Worm (Caenorhabditis elegans) whole organism, L4/young adult: Measurements from ENCODE around the gene rpl-21.

Experiments
- W03F9.2 ChIP-seq: fragments of 150-350 bp; optimal IDR thresholded peaks from 2 replicates; lab custom pipeline; 2014; ENCODE audit warnings: missing biosample characterization, missing genetic modification characterization
- dao-5 ChIP-seq: sonication (generic microtip); optimal IDR thresholded peaks from 2 replicates; lab custom pipeline; 2016; ENCODE audit warnings: missing genotype, missing genetic modification characterization, moderate library complexity, missing compliant biosample characterization
- him-1 ChIP-seq: sonication (generic microtip); optimal IDR thresholded peaks from 2 replicates; lab custom pipeline; 2016; ENCODE audit warnings: missing genotype, missing genetic modification reagents, missing genetic modification characterization, missing compliant biosample characterization

DNA sequence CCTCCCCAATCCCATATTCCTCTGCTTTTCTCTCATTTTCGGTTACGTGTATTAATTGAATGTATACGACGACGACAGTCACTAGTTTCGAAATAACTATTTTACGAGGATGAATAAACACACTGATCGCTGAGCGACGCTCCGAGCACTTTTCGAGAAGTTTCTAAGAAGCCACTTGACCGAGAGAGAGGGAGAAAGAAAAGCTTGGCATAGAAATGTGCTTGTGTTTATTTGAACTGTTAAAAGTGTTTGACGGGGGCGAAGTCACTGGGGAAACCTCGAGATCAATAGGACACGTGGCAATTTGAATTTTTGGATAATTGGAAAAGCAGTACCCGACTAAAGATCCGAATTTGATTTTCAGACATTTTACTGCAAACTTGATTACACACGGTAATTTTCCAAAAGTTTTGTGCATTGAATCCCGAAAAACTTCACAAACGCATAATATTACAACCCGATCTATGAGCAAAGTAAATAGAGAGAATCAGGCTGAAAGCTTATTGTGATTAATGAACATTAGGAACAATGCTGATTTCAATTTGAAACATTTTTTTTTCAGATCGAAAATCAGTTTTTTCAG is 6.6 kb upstream of the rpl-21 start:
- TF ChIP-seq him-1 (tag; lab: Kevin White, UChicago) (no peak), dao-5 (no peak), W03F9.2 (no peak)
